Fruit fly (Drosophila melanogaster): Measurements from ENCODE around the gene sinah.

Gene sinah

dm6 chr3L:16885042-16885441 lies 26.2 kb downstream of the sinah start (continued):
- no peak for TF ChIP-seq ems (GFP tag; optimal IDR thresholded peaks at IDR 0.05)
- no peak for TF ChIP-seq Tbp (GFP tag; optimal IDR thresholded peaks at IDR 0.05)
- TF ChIP-seq Taf1 (GFP tag; IDR thresholded peaks at IDR 0.05) = 0 out of 2 replicates have a peak, but pooled peaks have one; percentile 9
- TF ChIP-seq CG10366 (GFP tag; IDR thresholded peaks at IDR 0.05) = peak; percentile 46
- TF ChIP-seq CG2889 (GFP tag; IDR thresholded peaks at IDR 0.05) = no peak
- TF ChIP-seq Elba2 (GFP tag; optimal IDR thresholded peaks at IDR 0.05) = no peak
- TF ChIP-seq D (optimal IDR thresholded peaks at IDR 0.05) = no peak
- no peak for TF ChIP-seq D (GFP tag; optimal IDR thresholded peaks at IDR 0.05)
- TF ChIP-seq Drgx (GFP tag; IDR thresholded peaks at IDR 0.05) = peak; percentile 28; the same call in 1 of the 2 replicates
- TF ChIP-seq CG12391 (tag; optimal IDR thresholded peaks at IDR 0.05) = peak; percentile 16
- TF ChIP-seq ranshi (GFP tag; IDR thresholded peaks at IDR 0.05) = 0 out of 2 replicates have a peak, but pooled peaks have one; percentile 45
- TF ChIP-seq H2.0 (GFP tag; IDR thresholded peaks at IDR 0.05) = peak; percentile 17; the same call in 1 of the 2 replicates
- TF ChIP-seq ind (GFP tag; optimal IDR thresholded peaks at IDR 0.05) = peak; percentile 14
- TF ChIP-seq CG12155 (GFP tag; optimal IDR thresholded peaks at IDR 0.05) = no peak
- TF ChIP-seq nau (GFP tag; optimal IDR thresholded peaks at IDR 0.05) = no peak
- TF ChIP-seq CG9876 (GFP tag; optimal IDR thresholded peaks at IDR 0.05) = no peak
- TF ChIP-seq mam (GFP tag; optimal IDR thresholded peaks at IDR 0.05) = peak; percentile 40
- TF ChIP-seq wdn (GFP tag; IDR thresholded peaks at IDR 0.05) = 0 out of 2 replicates have a peak, but pooled peaks have one; percentile 7
- TF ChIP-seq CG14667 (GFP tag; IDR thresholded peaks at IDR 0.05) = peak; percentile 25; the same call in 1 of the 2 replicates
- peak; percentile 18 for TF ChIP-seq Dek (tag; optimal IDR thresholded peaks at IDR 0.05)
- peak; percentile 10 for TF ChIP-seq HHEX (GFP tag; optimal IDR thresholded peaks at IDR 0.05)
- TF ChIP-seq lmd (GFP tag; IDR thresholded peaks at IDR 0.05) = peak; percentile 59; the same call in 1 of the 2 replicates
- TF ChIP-seq CG6254 (GFP tag; optimal IDR thresholded peaks at IDR 0.05) = no peak
- peak; percentile 48; the same call in 1 of the 2 replicates for TF ChIP-seq CG14014 (GFP tag; IDR thresholded peaks at IDR 0.05)
- TF ChIP-seq Med (GFP tag) = peak; percentile 63
- peak; percentile 37; the same call in 1 of the 2 replicates for TF ChIP-seq CG3847 (GFP tag; IDR thresholded peaks at IDR 0.05)
- no peak for TF ChIP-seq da (GFP tag; optimal IDR thresholded peaks at IDR 0.05)
- TF ChIP-seq CG2199 (GFP tag; IDR thresholded peaks at IDR 0.05) = no peak
- TF ChIP-seq HmgD (GFP tag; optimal IDR thresholded peaks at IDR 0.05) = no peak
- peak; percentile 14 for TF ChIP-seq abd-A (tag; optimal IDR thresholded peaks at IDR 0.05)
- peak; percentile 60; the same call in 2 of the 3 replicates for TF ChIP-seq CG11695 (GFP tag; IDR thresholded peaks at IDR 0.05)
- no peak for TF ChIP-seq Gug (GFP tag; IDR thresholded peaks at IDR 0.05)
- peak; percentile 46 for TF ChIP-seq grau (tag; optimal IDR thresholded peaks at IDR 0.05)
- peak; percentile 15 for TF ChIP-seq sens (GFP tag)
- peak; percentile 61 for TF ChIP-seq gem (tag; optimal IDR thresholded peaks at IDR 0.05)
- TF ChIP-seq CG17568 (GFP tag; optimal IDR thresholded peaks at IDR 0.05) = no peak
- peak; percentile 70 for TF ChIP-seq D19A (tag; optimal IDR thresholded peaks at IDR 0.05)
- no peak for TF ChIP-seq CG2116 (GFP tag; optimal IDR thresholded peaks at IDR 0.05)
- no peak for TF ChIP-seq ATbp (GFP tag; optimal IDR thresholded peaks at IDR 0.05)
- TF ChIP-seq CG18599 (GFP tag; optimal IDR thresholded peaks at IDR 0.05) = peak; percentile 45
- TF ChIP-seq CG9932 (GFP tag; IDR thresholded peaks at IDR 0.05) = peak; percentile 65
- peak; percentile 22 for TF ChIP-seq CG10147 (GFP tag; optimal IDR thresholded peaks at IDR 0.05)
- TF ChIP-seq bsh (GFP tag; optimal IDR thresholded peaks at IDR 0.05) = no peak
- peak; percentile 43 for TF ChIP-seq CG7839 (tag; optimal IDR thresholded peaks at IDR 0.05)
- peak; percentile 38 for TF ChIP-seq CoRest (tag; optimal IDR thresholded peaks at IDR 0.05)
- peak; percentile 28 for TF ChIP-seq lilli (GFP tag; optimal IDR thresholded peaks at IDR 0.05)
- peak; percentile 56 for TF ChIP-seq Meics (GFP tag; optimal IDR thresholded peaks at IDR 0.05)
